Fruit fly (Drosophila melanogaster) S2 (cell line): ENCODE measurements around the gene Pgant35A.

Experiments
- CG8478 ChIP-seq: fragments of >200 bp; optimal IDR thresholded peaks from 2 replicates; lab custom pipeline; 2018
- CTCF ChIP-seq, 2 experiments: fragments of >200 bp; optimal IDR thresholded peaks; 2 replicates each; lab custom pipeline; 2018

DNA sequence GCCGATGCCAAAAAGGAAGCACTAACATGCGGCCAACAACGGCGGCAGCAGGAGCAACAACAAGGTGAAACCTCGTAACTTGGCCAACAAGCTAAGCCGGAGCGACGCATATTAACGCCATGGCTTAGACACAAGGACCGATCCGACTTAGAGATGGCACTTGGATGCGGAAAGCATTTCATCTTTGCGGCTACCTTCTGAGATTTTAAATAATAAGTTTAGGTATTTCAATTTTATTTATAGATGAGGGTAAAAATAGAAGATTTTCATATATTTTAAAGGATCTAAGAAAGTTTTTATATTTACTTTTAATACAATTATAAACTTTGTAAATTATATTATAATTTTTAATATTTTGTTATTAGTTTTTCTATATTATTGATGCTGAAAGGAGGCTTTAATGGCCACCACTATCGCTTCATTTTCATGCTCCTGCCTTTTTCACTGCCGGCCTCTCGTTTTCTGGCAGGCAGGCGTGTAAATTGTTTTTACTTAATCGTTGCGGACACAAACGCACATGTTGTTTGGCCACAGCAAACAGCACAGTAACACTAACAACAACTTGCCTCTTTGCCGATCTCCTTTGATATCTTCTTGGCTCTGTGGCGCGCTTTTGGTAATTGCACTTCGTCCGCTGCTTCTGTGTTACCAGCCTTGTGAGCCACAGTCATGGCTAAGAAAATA, 7.7 kb downstream of the Pgant35A start:
- no peak for TF ChIP-seq CTCF (optimal IDR thresholded peaks at IDR 0.05; lab: Kevin White, UChicago)
- TF ChIP-seq CG8478 (lab: Kevin White, UChicago): no peak
